Worm (Caenorhabditis elegans) whole organism, L4 larva: ENCODE results near the gene Y62H9A.8.
A peak's percentile ranks its signal among the peaks of the same experiment; 100 is the strongest.

Source experiments
- D1046.2 ChIP-seq: fragments of 200-800 bp; sonication (Bioruptor generic); IDR thresholded peaks from 2 replicates; pipeline ENCODE4 v1.3.6; 2022; ENCODE audit warnings: missing genetic modification characterization, missing compliant biosample characterization
- F10B5.3 ChIP-seq: sonication (generic microtip); optimal IDR thresholded peaks from 2 replicates; lab custom pipeline; 2016; ENCODE audit warnings: mild to moderate bottlenecking, missing genetic modification characterization, missing compliant biosample characterization
- F37D6.2 ChIP-seq: sonication (generic microtip); optimal IDR thresholded peaks from 2 replicates; lab custom pipeline; 2016; ENCODE audit warnings: mild to moderate bottlenecking, missing genetic modification characterization, missing compliant biosample characterization
- F44E2.7 ChIP-seq: fragments of 200-800 bp; sonication (Bioruptor generic); IDR thresholded peaks from 2 replicates; pipeline ENCODE4 v2.1.2; 2022; ENCODE audit warnings: missing genetic modification characterization, missing compliant biosample characterization
- F49E8.2 ChIP-seq: sonication (generic microtip); optimal IDR thresholded peaks from 2 replicates; lab custom pipeline; 2016; ENCODE audit warnings: missing compliant biosample characterization, mild to moderate bottlenecking, missing genetic modification characterization, borderline replicate concordance
- T20F7.1 ChIP-seq: fragments of 200-800 bp; sonication (Bioruptor generic); optimal IDR thresholded peaks from 2 replicates; lab custom pipeline; 2018; ENCODE audit warnings: mild to moderate bottlenecking, missing genetic modification characterization, missing compliant biosample characterization
- T26A8.4 ChIP-seq: fragments of 200-800 bp; sonication (Bioruptor generic); IDR thresholded peaks from 2 replicates; pipeline ENCODE4 v1.3.6; 2022; ENCODE audit warnings: missing genetic modification characterization, missing compliant biosample characterization
- Y105C5A.15 ChIP-seq: fragments of 200-800 bp; sonication (Bioruptor generic); IDR thresholded peaks from 2 replicates; pipeline ENCODE4 v1.3.6; 2022; ENCODE audit warnings: missing genetic modification characterization, missing compliant biosample characterization
- Y48G9A.11 ChIP-seq: fragments of 200-800 bp; sonication (Bioruptor generic); IDR thresholded peaks from 2 replicates; pipeline ENCODE4 v1.3.6; 2022; ENCODE audit warnings: missing genetic modification reagents, missing genetic modification characterization, missing compliant biosample characterization
- Y75B8A.6 ChIP-seq: fragments of 200-800 bp; sonication (Bioruptor generic); IDR thresholded peaks from 2 replicates; pipeline ENCODE4 v1.3.6; 2022; ENCODE audit warnings: missing genetic modification reagents, missing genetic modification characterization, missing compliant biosample characterization
- ZK546.5 ChIP-seq, 2 experiments: sonication (generic microtip); optimal IDR thresholded peaks; 2 replicates each; lab custom pipeline; 2017; ENCODE audit warnings: missing biosample characterization in 2 of 2, missing genetic modification characterization in 2 of 2
- aha-1 ChIP-seq: fragments of 150-350 bp; peaks from one replicate; lab custom pipeline; 2014; ENCODE audit warnings: missing biosample characterization, missing genetic modification characterization
- aly-2 ChIP-seq: sonication (generic microtip); optimal IDR thresholded peaks from 2 replicates; lab custom pipeline; 2018; ENCODE audit warnings: missing biosample characterization, missing genetic modification characterization
- attf-4 ChIP-seq: sonication (generic microtip); optimal IDR thresholded peaks from 3 replicates; lab custom pipeline; 2017; ENCODE audit warnings: missing biosample characterization, missing genetic modification characterization
- ceh-82 ChIP-seq: sonication (generic microtip); optimal IDR thresholded peaks from 2 replicates; lab custom pipeline; 2017; ENCODE audit warnings: missing biosample characterization, missing genetic modification characterization
- cey-2 ChIP-seq: sonication (generic microtip); optimal IDR thresholded peaks from 3 replicates; lab custom pipeline; 2017; ENCODE audit warnings: missing genetic modification characterization, mild to moderate bottlenecking, missing compliant biosample characterization, antibody characterized with exemption, borderline replicate concordance; ENCODE audit not compliant: insufficient read depth
- ctbp-1 ChIP-seq: fragments of 200-800 bp; sonication (Bioruptor generic); IDR thresholded peaks from 2 replicates; pipeline ENCODE4 v1.3.6; 2022; ENCODE audit warnings: missing genetic modification reagents, missing genetic modification characterization, missing compliant biosample characterization
- daf-12 ChIP-seq: fragments of 150-350 bp; optimal IDR thresholded peaks from 2 replicates; lab custom pipeline; 2014; ENCODE audit warnings: missing biosample characterization, missing genetic modification reagents, missing genetic modification characterization
- daf-19 ChIP-seq: fragments of 200-800 bp; sonication (Bioruptor generic); conservative IDR thresholded peaks from 2 replicates; pipeline ENCODE4 v1.3.6; 2022; ENCODE audit warnings: missing genetic modification characterization, missing compliant biosample characterization
- daf-8 ChIP-seq: fragments of 200-800 bp; sonication (Bioruptor generic); IDR thresholded peaks from 2 replicates; pipeline ENCODE4 v1.3.6; 2022; ENCODE audit warnings: missing genetic modification characterization, missing compliant biosample characterization
- dmd-6 ChIP-seq: fragments of 200-800 bp; sonication (Bioruptor generic); IDR thresholded peaks from 2 replicates; pipeline ENCODE4 v1.3.6; 2022; ENCODE audit warnings: missing genetic modification reagents, missing genetic modification characterization, missing compliant biosample characterization
- dmd-9 ChIP-seq: fragments of 200-800 bp; sonication (Bioruptor generic); IDR thresholded peaks from 2 replicates; pipeline ENCODE4 v1.3.6; 2022; ENCODE audit warnings: missing genetic modification reagents, missing genetic modification characterization, missing compliant biosample characterization
- dpl-1 ChIP-seq: fragments of 150-350 bp; optimal IDR thresholded peaks from 2 replicates; lab custom pipeline; 2014; ENCODE audit warnings: missing biosample characterization, missing genetic modification reagents, missing genetic modification characterization
- duxl-1 ChIP-seq: sonication (generic microtip); optimal IDR thresholded peaks from 2 replicates; lab custom pipeline; 2016; ENCODE audit warnings: mild to moderate bottlenecking, missing genetic modification characterization, moderate library complexity, missing compliant biosample characterization; ENCODE audit not compliant: poor library complexity
- dve-1 ChIP-seq: sonication (generic microtip); optimal IDR thresholded peaks from 2 replicates; lab custom pipeline; 2017; ENCODE audit warnings: antibody characterized with exemption, mild to moderate bottlenecking, missing genetic modification characterization, missing compliant biosample characterization; ENCODE audit not compliant: insufficient read depth
- egl-43 ChIP-seq: fragments of 200-800 bp; sonication (Bioruptor generic); IDR thresholded peaks from 2 replicates; pipeline ENCODE4 v1.3.6; 2022; ENCODE audit warnings: missing genetic modification reagents, missing genetic modification characterization, missing compliant biosample characterization
- fkh-10 ChIP-seq: fragments of 150-350 bp; optimal IDR thresholded peaks from 2 replicates; lab custom pipeline; 2014; ENCODE audit warnings: missing biosample characterization, missing genetic modification reagents, missing genetic modification characterization
- hif-1 ChIP-seq, 2 experiments: sonication (generic microtip); optimal IDR thresholded peaks; 2 replicates each; lab custom pipeline; 2016 to 2017; ENCODE audit warnings: missing compliant biosample characterization in 2 of 2, missing genetic modification characterization in 2 of 2, missing genetic modification reagents in 2 of 2, missing genotype in 2 of 2, mild to moderate bottlenecking in 1 of 2
- hlh-30 ChIP-seq: sonication (generic microtip); optimal IDR thresholded peaks from 2 replicates; lab custom pipeline; 2017; ENCODE audit warnings: antibody characterized with exemption, mild to moderate bottlenecking, missing genetic modification characterization, missing compliant biosample characterization; ENCODE audit not compliant: insufficient read depth
- lim-7 ChIP-seq: fragments of 200-800 bp; sonication (Bioruptor generic); IDR thresholded peaks from 2 replicates; pipeline ENCODE4 v1.3.6; 2022; ENCODE audit warnings: missing genetic modification characterization, missing compliant biosample characterization
- lin-1 ChIP-seq: fragments of 200-800 bp; sonication (Bioruptor generic); IDR thresholded peaks from 2 replicates; pipeline ENCODE4 v1.3.6; 2022; ENCODE audit warnings: missing genetic modification reagents, missing genetic modification characterization, missing compliant biosample characterization
- lin-29 ChIP-seq: fragments of 200-800 bp; sonication (Bioruptor generic); IDR thresholded peaks from 2 replicates; pipeline ENCODE4 v1.3.6; 2022; ENCODE audit warnings: missing genetic modification reagents, missing genetic modification characterization, missing compliant biosample characterization
- lin-38 ChIP-seq: fragments of 200-800 bp; sonication (Bioruptor generic); IDR thresholded peaks from 2 replicates; pipeline ENCODE4 v1.3.6; 2022; ENCODE audit warnings: missing genetic modification reagents, missing genetic modification characterization, missing compliant biosample characterization
- lsy-2 ChIP-seq, 2 experiments: fragments of 150-350 bp in 1 of 2; sonication (generic microtip) in 1 of 2; optimal IDR thresholded peaks; 2 replicates each; lab custom pipeline; 2014 to 2017; ENCODE audit warnings: missing biosample characterization in 2 of 2, missing genetic modification characterization in 2 of 2
- madf-5 ChIP-seq, 2 experiments: fragments of 200-800 bp; sonication (Bioruptor generic); IDR thresholded peaks; 2 replicates each; pipeline ENCODE4 v1.3.6; 2022; ENCODE audit warnings: missing compliant biosample characterization in 2 of 2, missing genetic modification characterization in 2 of 2
- mes-2 ChIP-seq: sonication (generic microtip); optimal IDR thresholded peaks from 2 replicates; lab custom pipeline; 2016; ENCODE audit warnings: missing genotype, mild to moderate bottlenecking, missing genetic modification characterization, missing compliant biosample characterization; ENCODE audit not compliant: poor library complexity, severe bottlenecking
- mxl-2 ChIP-seq: fragments of 200-800 bp; sonication (Bioruptor generic); conservative IDR thresholded peaks from 2 replicates; pipeline ENCODE4 v1.3.6; 2022; ENCODE audit warnings: missing genetic modification reagents, missing genetic modification characterization, missing compliant biosample characterization
- nhr-10 ChIP-seq: fragments of 150-350 bp; optimal IDR thresholded peaks from 2 replicates; lab custom pipeline; 2014; ENCODE audit warnings: missing biosample characterization, missing genetic modification characterization
- nhr-25 ChIP-seq: sonication (generic microtip); optimal IDR thresholded peaks from 2 replicates; lab custom pipeline; 2017; ENCODE audit warnings: missing genetic modification characterization, mild to moderate bottlenecking, missing compliant biosample characterization, antibody characterized with exemption, moderate library complexity, borderline replicate concordance; ENCODE audit not compliant: insufficient read depth
- nhr-28 ChIP-seq: fragments of 150-350 bp; optimal IDR thresholded peaks from 2 replicates; lab custom pipeline; 2014; ENCODE audit warnings: missing biosample characterization, missing genetic modification characterization
- nhr-41 ChIP-seq: fragments of 200-800 bp; sonication (Bioruptor generic); IDR thresholded peaks from 2 replicates; pipeline ENCODE4 v1.3.6; 2022; ENCODE audit warnings: missing genetic modification reagents, missing genetic modification characterization, missing compliant biosample characterization
- nhr-42 ChIP-seq: fragments of 200-800 bp; sonication (Bioruptor generic); IDR thresholded peaks from 2 replicates; pipeline ENCODE4 v1.3.6; 2022; ENCODE audit warnings: missing genetic modification characterization, missing compliant biosample characterization
- nhr-6 ChIP-seq: fragments of 150-350 bp; optimal IDR thresholded peaks from 2 replicates; lab custom pipeline; 2014; ENCODE audit warnings: missing biosample characterization, missing genetic modification characterization
- nhr-76 ChIP-seq: fragments of 150-350 bp; optimal IDR thresholded peaks from 2 replicates; lab custom pipeline; 2014; ENCODE audit warnings: missing biosample characterization, missing genetic modification characterization
- sdz-12 ChIP-seq: fragments of 200-800 bp; sonication (Bioruptor generic); optimal IDR thresholded peaks from 2 replicates; lab custom pipeline; 2018; ENCODE audit warnings: mild to moderate bottlenecking, missing genetic modification characterization, missing compliant biosample characterization
- skn-1 ChIP-seq: fragments of 150-350 bp; optimal IDR thresholded peaks from 2 replicates; lab custom pipeline; 2014; ENCODE audit warnings: missing biosample characterization, missing genetic modification characterization
- spr-1 ChIP-seq: sonication (generic microtip); optimal IDR thresholded peaks from 2 replicates; lab custom pipeline; 2016; ENCODE audit warnings: mild to moderate bottlenecking, missing genetic modification characterization, missing compliant biosample characterization
- unc-130 ChIP-seq: sonication (generic microtip); optimal IDR thresholded peaks from 2 replicates; lab custom pipeline; 2016; ENCODE audit warnings: missing genetic modification reagents, missing genetic modification characterization, missing compliant biosample characterization
- unc-39 ChIP-seq: sonication (generic microtip); optimal IDR thresholded peaks from 2 replicates; lab custom pipeline; 2017; ENCODE audit warnings: missing biosample characterization, missing genetic modification characterization
- zfp-3 ChIP-seq: fragments of 200-800 bp; sonication (Bioruptor generic); conservative IDR thresholded peaks from 2 replicates; pipeline ENCODE4 v1.3.6; 2022; ENCODE audit warnings: missing genetic modification reagents, missing genetic modification characterization, missing compliant biosample characterization
- zip-11 ChIP-seq: fragments of 200-800 bp; sonication (Bioruptor generic); IDR thresholded peaks from 2 replicates; pipeline ENCODE4 v1.3.6; 2022; ENCODE audit warnings: missing genetic modification characterization, missing compliant biosample characterization

Y62H9A.8 gene

ce11 chrX:11872210-11872609 lies 20.0 kb downstream of the Y62H9A.8 start (continued):
- TF ChIP-seq zfp-3 (GFP tag; lab: Robert Waterston, UW) (no peak), zip-11 (GFP tag; lab: Robert Waterston, UW) (no peak; the same call in 1 of the 2 replicates), lsy-2 (tag; optimal IDR thresholded peaks at IDR 0.05; lab: Kevin White, UChicago) (no peak), madf-5 (GFP tag; IDR thresholded peaks at IDR 0.05; lab: Robert Waterston, UW) (peak in 1 of 2 experiments; percentile 80; a peak in 1 of 4 replicates), Y75B8A.6 (GFP tag; lab: Robert Waterston, UW) (0 out of 2 replicates have a peak, but pooled peaks have one; percentile 20), dve-1 (no peak), nhr-41 (peak; percentile 32; the same call in 1 of the 2 replicates), ZK546.5 (tag; optimal IDR thresholded peaks at IDR 0.05; lab: Kevin White, UChicago) (no peak), hif-1 (tag; optimal IDR thresholded peaks at IDR 0.05; lab: Kevin White, UChicago) (no peak), nhr-28 (tag; lab: Kevin White, UChicago) (no peak), daf-12 (tag; lab: Kevin White, UChicago) (no peak), T26A8.4 (no peak), F10B5.3 (tag; lab: Kevin White, UChicago) (no peak), T20F7.1 (GFP tag; lab: Kevin White, UChicago) (no peak), lim-7 (GFP tag; lab: Robert Waterston, UW) (peak; percentile 76; the same call in 1 of the 2 replicates), nhr-42 (GFP tag; lab: Robert Waterston, UW) (peak; percentile 84), D1046.2 (GFP tag; lab: Robert Waterston, UW) (no peak), unc-130 (GFP tag; lab: Kevin White, UChicago) (no peak), duxl-1 (tag; lab: Kevin White, UChicago) (no peak), sdz-12 (no peak), dmd-6 (peak; percentile 56), F49E8.2 (no peak), lin-29 (GFP tag; lab: Robert Waterston, UW) (no peak), dmd-9 (GFP tag; lab: Robert Waterston, UW) (0 out of 2 replicates have a peak, but pooled peaks have one; percentile 44), mxl-2 (no peak), unc-39 (tag; lab: Kevin White, UChicago) (no peak), Y105C5A.15 (no peak), nhr-10 (tag; lab: Kevin White, UChicago) (no peak), nhr-6 (tag; lab: Kevin White, UChicago) (no peak), aha-1 (tag; lab: Kevin White, UChicago) (no peak), lin-1 (GFP tag; lab: Robert Waterston, UW) (peak; percentile 30; the same call in 1 of the 2 replicates), F37D6.2 (tag; lab: Kevin White, UChicago) (no peak), fkh-10 (no peak), attf-4 (tag; lab: Kevin White, UChicago) (no peak), ceh-82 (tag; lab: Kevin White, UChicago) (no peak), nhr-25 (tag; lab: Kevin White, UChicago) (no peak), lin-38 (no peak), ctbp-1 (peak; percentile 61; the same call in 1 of the 2 replicates), nhr-76 (tag; lab: Kevin White, UChicago) (no peak), dpl-1 (GFP tag; lab: Kevin White, UChicago) (no peak), daf-19 (GFP tag; lab: Robert Waterston, UW) (0 out of 2 replicates have a peak, but pooled peaks have one; percentile 19), skn-1 (tag; lab: Kevin White, UChicago) (no peak), mes-2 (tag; lab: Kevin White, UChicago) (no peak), daf-8 (GFP tag; lab: Robert Waterston, UW) (no peak), hlh-30 (no peak), aly-2 (tag; lab: Kevin White, UChicago) (no peak), cey-2 (tag; lab: Kevin White, UChicago) (no peak), F44E2.7 (GFP tag; lab: Robert Waterston, UW) (no peak), Y48G9A.11 (GFP tag; lab: Robert Waterston, UW) (no peak), spr-1 (tag; lab: Kevin White, UChicago) (no peak), egl-43 (GFP tag; lab: Robert Waterston, UW) (no peak; the same call in none of the 2 replicates)
